Worm (Caenorhabditis elegans): ENCODE data around the gene srx-3.

srx-3 gene

DNA sequence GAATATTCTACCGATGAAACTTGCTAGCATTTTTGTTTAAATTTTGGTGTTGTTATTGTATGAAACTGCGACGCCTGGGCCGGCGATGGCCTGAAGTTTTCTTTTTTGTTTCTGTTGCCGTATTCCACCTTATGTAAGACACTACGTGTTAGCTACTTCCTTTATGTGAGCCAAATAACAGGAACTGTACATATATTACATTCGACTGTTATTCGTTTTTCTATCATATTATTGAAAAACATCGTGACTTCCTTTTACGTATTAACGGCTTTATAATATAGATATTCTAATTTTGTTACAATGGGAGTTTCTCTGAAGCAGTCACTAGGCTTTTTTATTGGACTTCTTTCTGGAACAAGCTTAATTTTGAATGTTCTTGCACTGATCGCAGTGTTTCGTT is at the start of gene srx-3:
Gene srx-3, plus strand, starts transcription at position 301 of the 400 bp plus-strand sequence.
- TF ChIP-seq unc-130 (GFP tag; optimal IDR thresholded peaks at IDR 0.05), result no peak
- no peak for TF ChIP-seq rcor-1 (GFP tag; IDR thresholded peaks at IDR 0.05)
- TF ChIP-seq lag-1 (GFP tag; IDR thresholded peaks at IDR 0.05), result no peak
- no peak for TF ChIP-seq lin-26 (GFP tag; IDR thresholded peaks at IDR 0.05)
- TF ChIP-seq ceh-91 (GFP tag; IDR thresholded peaks at IDR 0.05), result no peak
- no peak for TF ChIP-seq F23B12.7 (tag; optimal IDR thresholded peaks at IDR 0.05; ENCODE audit: insufficient read depth)
- no peak for TF ChIP-seq T26A5.8 (tag; optimal IDR thresholded peaks at IDR 0.05)
- TF ChIP-seq hmg-1.2 (GFP tag; IDR thresholded peaks at IDR 0.05), result no peak
- TF ChIP-seq pha-4 (tag; optimal IDR thresholded peaks at IDR 0.05), result no peak
- no peak for TF ChIP-seq ztf-6 (GFP tag; IDR thresholded peaks at IDR 0.05)
- no peak for TF ChIP-seq dpff-1 (tag; optimal IDR thresholded peaks at IDR 0.05)
- no peak for TF ChIP-seq egrh-3 (GFP tag; IDR thresholded peaks at IDR 0.05)
- TF ChIP-seq aptf-3 (GFP tag; IDR thresholded peaks at IDR 0.05), result no peak
- TF ChIP-seq let-526 (GFP tag; IDR thresholded peaks at IDR 0.05), result no peak

ce11 chrV:8956387-8957095 is 48.8 kb upstream of the srx-3 start, which contains the start of gene ttc-17:
TSS of gene ttc-17 (plus strand) at chrV:8957045.
- TF ChIP-seq chd-7 (tag; optimal IDR thresholded peaks at IDR 0.05) (no peak), F39B2.1 (GFP tag; IDR thresholded peaks at IDR 0.05) (no peak), F49E8.2 (tag; optimal IDR thresholded peaks at IDR 0.05; ENCODE audit: insufficient read depth) (no peak), snpc-3.4 (tag; optimal IDR thresholded peaks at IDR 0.05) (no peak), ztf-18 (tag; optimal IDR thresholded peaks at IDR 0.05) (no peak), Y56A3A.18 (GFP tag; IDR thresholded peaks at IDR 0.05) (0 out of 2 replicates have a peak, but pooled peaks have one; percentile 61), egrh-3 (GFP tag; IDR thresholded peaks at IDR 0.05) (no peak), F52B5.7 (tag; optimal IDR thresholded peaks at IDR 0.05) (peak; percentile 26), Y53G8AR.9 (GFP tag; conservative IDR thresholded peaks at IDR 0.05) (peak; percentile 50; the same call in 1 of the 2 replicates), dox-1 (GFP tag; IDR thresholded peaks at IDR 0.05) (no peak), madf-6 (GFP tag; IDR thresholded peaks at IDR 0.05) (no peak), tlf-1 (GFP tag; optimal IDR thresholded peaks at IDR 0.05) (no peak), F57A8.1 (GFP tag; optimal IDR thresholded peaks at IDR 0.05) (no peak), lin-40 (tag; optimal IDR thresholded peaks at IDR 0.05) (no peak), lsy-27 (tag; optimal IDR thresholded peaks at IDR 0.05; ENCODE audit: borderline replicate concordance, insufficient read depth) (no peak)

DNA sequence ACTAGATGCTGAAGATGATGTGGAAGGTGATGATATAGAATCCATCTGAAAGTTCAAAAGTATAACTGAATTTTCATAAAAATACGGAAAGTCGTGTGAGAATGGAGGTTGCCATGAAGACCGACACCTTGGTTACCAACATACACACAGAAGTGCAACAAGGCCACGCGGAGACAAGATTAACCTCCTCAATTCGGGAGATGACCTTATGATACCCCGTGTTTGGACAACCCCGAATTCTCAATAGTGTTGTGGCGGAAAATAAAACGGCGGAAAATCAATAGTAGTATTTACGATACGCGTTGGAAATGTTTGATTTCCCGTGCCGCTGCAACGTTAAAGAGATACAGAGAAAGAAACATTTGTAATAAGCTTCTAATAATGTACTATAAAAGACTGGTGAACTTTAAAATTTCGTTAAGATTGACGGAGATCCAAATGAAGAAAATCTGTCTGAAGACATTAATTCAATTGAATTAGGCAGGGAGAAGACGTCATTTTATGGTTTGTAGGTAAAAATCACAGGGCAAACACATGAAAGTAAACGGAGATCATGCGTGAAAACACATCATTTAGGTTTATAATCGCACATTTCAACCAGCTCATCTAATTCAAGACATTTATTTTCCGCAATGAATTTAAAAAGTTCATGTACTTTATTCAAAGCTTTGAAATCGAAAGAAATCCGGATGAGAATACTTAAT is 41.1 kb upstream of the srx-3 start, which contains the start of gene nhr-44:
Gene nhr-44, minus strand, starts transcription at position 51 of the 704 bp plus-strand sequence.
- no peak for TF ChIP-seq xnd-1 (tag; optimal IDR thresholded peaks at IDR 0.05)
- TF ChIP-seq hlh-12 (tag; optimal IDR thresholded peaks at IDR 0.05), result no peak
- TF ChIP-seq aptf-3 (GFP tag; IDR thresholded peaks at IDR 0.05), result no peak
- no peak for TF ChIP-seq nhr-90 (tag; optimal IDR thresholded peaks at IDR 0.05)
- TF ChIP-seq Y95B8A.8 (GFP tag; IDR thresholded peaks at IDR 0.05), result no peak
- no peak for TF ChIP-seq bed-1 (GFP tag; IDR thresholded peaks at IDR 0.05)
- no peak for TF ChIP-seq bed-2 (GFP tag; IDR thresholded peaks at IDR 0.05)
- no peak for TF ChIP-seq K12H6.12 (tag; optimal IDR thresholded peaks at IDR 0.05)
- TF ChIP-seq let-607 (tag; optimal IDR thresholded peaks at IDR 0.05), result no peak
